Fruit fly (Drosophila melanogaster): ENCODE results near the gene Ubc6.

DNA sequence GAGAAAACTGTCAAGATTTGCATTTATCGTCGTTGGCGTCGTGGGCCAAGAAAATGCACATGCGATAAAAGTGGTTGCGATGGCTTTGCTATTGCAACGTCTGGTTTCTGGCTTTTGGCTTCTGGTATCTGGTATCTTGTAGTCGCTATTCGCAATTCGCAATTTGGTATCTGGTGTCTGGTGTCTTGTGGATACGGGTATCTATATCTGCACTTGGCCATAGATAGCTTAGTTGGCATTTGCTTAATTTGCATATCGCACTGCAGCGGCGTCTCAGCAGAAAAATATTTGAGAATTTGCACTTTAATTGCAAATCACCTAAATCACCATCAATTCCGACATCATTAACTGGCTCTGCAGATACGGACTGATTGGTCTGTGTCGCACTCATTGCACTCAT, 48.2 kb upstream of the Ubc6 start:
- TF ChIP-seq CG7101 (tag; optimal IDR thresholded peaks at IDR 0.05) = no peak
- peak; percentile 98 for TF ChIP-seq tj (GFP tag; optimal IDR thresholded peaks at IDR 0.05)
- TF ChIP-seq cnc (optimal IDR thresholded peaks at IDR 0.05) = no peak
- no peak for TF ChIP-seq Hr96 (GFP tag; optimal IDR thresholded peaks at IDR 0.05)
- TF ChIP-seq CG33017 (tag; optimal IDR thresholded peaks at IDR 0.05) = no peak
